Worm (Caenorhabditis elegans) whole organism, midembryonic: Measurements from ENCODE around the gene srw-84.

ENCODE experiments used
- flt-1 ChIP-seq: fragments of 200-800 bp; sonication (Bioruptor generic); IDR thresholded peaks from 2 replicates; pipeline ENCODE4 v1.3.6; 2022; ENCODE audit warnings: missing genetic modification characterization, missing compliant biosample characterization
- ztf-29 ChIP-seq: fragments of 200-800 bp; sonication (Bioruptor generic); IDR thresholded peaks from 2 replicates; pipeline ENCODE4 v1.3.6; 2022; ENCODE audit warnings: missing genetic modification reagents, missing genetic modification characterization, missing compliant biosample characterization

ce11 chrV:19377014-19377494, 4.0 kb upstream of the srw-84 start, which contains the start of gene nceh-1:
- no peak for TF ChIP-seq ztf-29 (GFP tag; lab: Robert Waterston, UW)
- no peak for TF ChIP-seq flt-1
